Worm (Caenorhabditis elegans): Measurements from ENCODE around the gene eif-2Bgamma.

ce11 chrII:6937057-6937456, 30.4 kb downstream of the eif-2Bgamma start:
- TF ChIP-seq ztf-6 (GFP tag; IDR thresholded peaks at IDR 0.05) (no peak), dpl-1 (GFP tag; optimal IDR thresholded peaks at IDR 0.05) (no peak), snpc-4 (GFP tag; optimal IDR thresholded peaks at IDR 0.05) (no peak), snpc-4 (tag; optimal IDR thresholded peaks at IDR 0.05) (no peak), attf-3 (GFP tag; conservative IDR thresholded peaks at IDR 0.05) (no peak), nfya-1 (tag; optimal IDR thresholded peaks at IDR 0.05; ENCODE audit: borderline replicate concordance, insufficient read depth) (no peak), let-526 (GFP tag; IDR thresholded peaks at IDR 0.05) (no peak), T26A5.8 (tag; optimal IDR thresholded peaks at IDR 0.05) (no peak), ama-1 (optimal IDR thresholded peaks at IDR 0.05) (no peak), ama-1 (GFP tag; optimal IDR thresholded peaks at IDR 0.05) (no peak), rec-8 (tag; optimal IDR thresholded peaks at IDR 0.05) (no peak), hlh-12 (tag; optimal IDR thresholded peaks at IDR 0.05) (no peak), ets-4 (GFP tag; optimal IDR thresholded peaks at IDR 0.05) (no peak), lin-35 (GFP tag; optimal IDR thresholded peaks at IDR 0.05) (no peak), nhr-120 (GFP tag; IDR thresholded peaks at IDR 0.05) (no peak)

Measured in whole organism, young adult.